Worm (Caenorhabditis elegans): ENCODE data around the gene M176.9.

- no peak for TF ChIP-seq dpl-1 (GFP tag; optimal IDR thresholded peaks at IDR 0.05)
- no peak for TF ChIP-seq nhr-47 (tag; optimal IDR thresholded peaks at IDR 0.05)
Measured at ce11 chrII:9412086-9412608, 750 bp upstream of the M176.9 start, which contains the start of gene arrd-3.

Measured in whole organism, L1 larva.